Fruit fly (Drosophila melanogaster): ENCODE measurements around the gene CG15564.

dm6 chr3R:31197142-31197994 is 37.8 kb downstream of the CG15564 start:
- TF ChIP-seq CG6808 (GFP tag; optimal IDR thresholded peaks at IDR 0.05) = no peak
- no peak for TF ChIP-seq fkh (GFP tag; optimal IDR thresholded peaks at IDR 0.05)
- no peak for TF ChIP-seq ss (GFP tag; optimal IDR thresholded peaks at IDR 0.05)
- TF ChIP-seq CG9139 (GFP tag; optimal IDR thresholded peaks at IDR 0.05) = no peak
- TF ChIP-seq salr (GFP tag; optimal IDR thresholded peaks at IDR 0.05) = no peak
- TF ChIP-seq Sox102F (GFP tag; optimal IDR thresholded peaks at IDR 0.05) = peak; percentile 20

All from whole organism, prepupa.